Worm (Caenorhabditis elegans) whole organism, mixed stage, embryonic: ENCODE data around the gene haly-1.

Experiments used
- blmp-1 ChIP-seq: fragments of 150-350 bp; optimal IDR thresholded peaks from 2 replicates; lab custom pipeline; 2014; ENCODE audit warnings: missing biosample characterization, missing genetic modification characterization
- drap-1 ChIP-seq: fragments of 200-800 bp; sonication (Bioruptor generic); optimal IDR thresholded peaks from 3 replicates; lab custom pipeline; 2018; ENCODE audit warnings: mild to moderate bottlenecking, missing genetic modification characterization, missing compliant biosample characterization
- hlh-1 ChIP-seq: fragments of 150-350 bp; optimal IDR thresholded peaks from 2 replicates; lab custom pipeline; 2014; ENCODE audit warnings: missing biosample characterization, missing genetic modification reagents, missing genetic modification characterization
- mab-5 ChIP-seq: fragments of 150-350 bp; optimal IDR thresholded peaks from 2 replicates; lab custom pipeline; 2014; ENCODE audit warnings: missing biosample characterization, missing genetic modification characterization
- mep-1 ChIP-seq: fragments of 150-350 bp; optimal IDR thresholded peaks from 2 replicates; lab custom pipeline; 2017; ENCODE audit warnings: missing biosample characterization, missing genetic modification reagents, missing genetic modification characterization, inconsistent platforms
- nhr-28 ChIP-seq: fragments of 150-350 bp; optimal IDR thresholded peaks from 2 replicates; lab custom pipeline; 2014; ENCODE audit warnings: missing biosample characterization, missing genetic modification characterization
- pha-4 ChIP-seq: fragments of 150-350 bp; optimal IDR thresholded peaks from 2 replicates; lab custom pipeline; 2018; ENCODE audit warnings: missing biosample characterization, missing genetic modification reagents, missing genetic modification characterization
- snpc-4 ChIP-seq: fragments of 150-350 bp; optimal IDR thresholded peaks from 2 replicates; lab custom pipeline; 2014; ENCODE audit warnings: missing biosample characterization, missing genetic modification characterization
- unc-62 ChIP-seq: fragments of 150-350 bp; optimal IDR thresholded peaks from 2 replicates; lab custom pipeline; 2014; ENCODE audit warnings: missing biosample characterization, missing genetic modification reagents, missing genetic modification characterization
- ztf-11 ChIP-seq: fragments of 150-350 bp; optimal IDR thresholded peaks from 2 replicates; lab custom pipeline; 2014; ENCODE audit warnings: missing biosample characterization, missing genetic modification characterization

ce11 chrX:10890456-10890855, 5.9 kb downstream of the haly-1 start, which contains the start of gene F47B10.5:
- TF ChIP-seq unc-62 (GFP tag; lab: Kevin White, UChicago) (no peak), nhr-28 (tag; lab: Kevin White, UChicago) (no peak), hlh-1 (tag; lab: Kevin White, UChicago) (no peak), snpc-4 (tag; lab: Kevin White, UChicago) (no peak), mep-1 (tag; lab: Kevin White, UChicago) (no peak), drap-1 (GFP tag; lab: Kevin White, UChicago) (no peak), ztf-11 (tag; lab: Kevin White, UChicago) (no peak), pha-4 (tag; lab: Kevin White, UChicago) (no peak), blmp-1 (tag; lab: Kevin White, UChicago) (no peak), mab-5 (tag; lab: Kevin White, UChicago) (no peak)
